Fruit fly (Drosophila melanogaster) whole organism, embryonic: ENCODE results near the gene Or67a.

Experiments
- Abd-B ChIP-seq: fragments of 200-800 bp; sonication (Bioruptor generic); optimal IDR thresholded peaks from 2 replicates; lab custom pipeline; 2018; ENCODE audit warnings: missing biosample characterization, mild to moderate bottlenecking, missing genetic modification characterization, moderate library complexity
- Atf6 ChIP-seq: fragments of 200-800 bp; sonication (Bioruptor generic); IDR thresholded peaks from 2 replicates; pipeline ENCODE4 v1.3.6; 2022; ENCODE audit warnings: missing biosample characterization, missing genetic modification characterization
- Bteb2 ChIP-seq: fragments of 200-800 bp; sonication (Bioruptor generic); optimal IDR thresholded peaks from 2 replicates; lab custom pipeline; 2016; ENCODE audit warnings: missing biosample characterization, missing genetic modification characterization
- CG10654 ChIP-seq: fragments of 200-800 bp; sonication (Bioruptor generic); optimal IDR thresholded peaks from 2 replicates; lab custom pipeline; 2016; ENCODE audit warnings: missing biosample characterization, missing genetic modification characterization
- CG12391 ChIP-seq: fragments of 200-800 bp; sonication (Bioruptor generic); optimal IDR thresholded peaks from 3 replicates; lab custom pipeline; 2018; ENCODE audit warnings: missing biosample characterization, mild to moderate bottlenecking, missing genetic modification characterization, moderate library complexity
- CG12769 ChIP-seq: fragments of 200-800 bp; sonication (Bioruptor generic); optimal IDR thresholded peaks from 2 replicates; lab custom pipeline; 2019; ENCODE audit warnings: missing biosample characterization, mild to moderate bottlenecking, missing genetic modification characterization, moderate library complexity
- CG14050 ChIP-seq: fragments of 200-800 bp; sonication (Bioruptor generic); IDR thresholded peaks from 3 replicates; pipeline ENCODE4 v1.3.6; 2022; ENCODE audit warnings: missing biosample characterization, missing genetic modification characterization
- CG15269 ChIP-seq: fragments of 200-800 bp; sonication (Bioruptor generic); optimal IDR thresholded peaks from 2 replicates; lab custom pipeline; 2018; ENCODE audit warnings: missing biosample characterization, mild to moderate bottlenecking, missing genetic modification characterization, moderate library complexity
- CG17328 ChIP-seq: fragments of 200-800 bp; sonication (Bioruptor generic); IDR thresholded peaks from 2 replicates; pipeline ENCODE4 v1.3.6; 2022; ENCODE audit warnings: missing biosample characterization, missing genetic modification characterization
- CG17912 ChIP-seq: fragments of 200-800 bp; sonication (Bioruptor generic); optimal IDR thresholded peaks from 2 replicates; lab custom pipeline; 2018; ENCODE audit warnings: missing biosample characterization, mild to moderate bottlenecking, missing genetic modification characterization
- CG2199 ChIP-seq: fragments of 200-800 bp; sonication (Bioruptor generic); IDR thresholded peaks from 3 replicates; pipeline ENCODE4 v1.3.6; 2022; ENCODE audit warnings: missing biosample characterization, missing genetic modification characterization
- CG2678 ChIP-seq: fragments of 200-800 bp; sonication (Bioruptor generic); optimal IDR thresholded peaks from 3 replicates; lab custom pipeline; 2019; ENCODE audit warnings: missing biosample characterization, mild to moderate bottlenecking, missing genetic modification characterization, moderate library complexity
- CG2712 ChIP-seq: fragments of 200-800 bp; optimal IDR thresholded peaks from 3 replicates; lab custom pipeline; 2019; ENCODE audit warnings: missing biosample characterization, mild to moderate bottlenecking, missing genetic modification characterization, moderate library complexity
- CG31224 ChIP-seq: fragments of 200-800 bp; sonication (Bioruptor generic); IDR thresholded peaks from 2 replicates; pipeline ENCODE4 v1.3.6; 2022; ENCODE audit warnings: missing biosample characterization, missing genetic modification characterization
- CG3995 ChIP-seq: fragments of 200-800 bp; sonication (Bioruptor generic); optimal IDR thresholded peaks from 3 replicates; lab custom pipeline; 2016; ENCODE audit warnings: missing biosample characterization, missing genetic modification characterization
- CG4617 ChIP-seq: fragments of 200-800 bp; sonication (Bioruptor generic); optimal IDR thresholded peaks from 3 replicates; lab custom pipeline; 2016; ENCODE audit warnings: missing biosample characterization, missing genetic modification characterization, borderline replicate concordance
- CG6683 ChIP-seq: fragments of 200-800 bp; sonication (Bioruptor generic); optimal IDR thresholded peaks from 2 replicates; lab custom pipeline; 2017; ENCODE audit warnings: missing biosample characterization, mild to moderate bottlenecking, missing genetic modification characterization, missing genetic modification reagents
- CG9215 ChIP-seq: fragments of 200-800 bp; sonication (Bioruptor generic); IDR thresholded peaks from 2 replicates; pipeline ENCODE4 v1.3.6; 2022; ENCODE audit warnings: missing biosample characterization, missing genetic modification characterization
- CG9797 ChIP-seq: fragments of 200-800 bp; sonication (Bioruptor generic); optimal IDR thresholded peaks from 3 replicates; lab custom pipeline; 2018; ENCODE audit warnings: missing biosample characterization, mild to moderate bottlenecking, missing genetic modification characterization
- Deaf1 ChIP-seq: fragments of 200-800 bp; optimal IDR thresholded peaks from 3 replicates; lab custom pipeline; 2019; ENCODE audit warnings: missing biosample characterization, mild to moderate bottlenecking, missing genetic modification characterization, moderate library complexity
- HLH54F ChIP-seq: fragments of 200-800 bp; sonication (Bioruptor generic); optimal IDR thresholded peaks from 3 replicates; lab custom pipeline; 2016; ENCODE audit warnings: missing biosample characterization, missing genetic modification characterization
- Hr3 ChIP-seq: fragments of 200-800 bp; sonication (Bioruptor generic); optimal IDR thresholded peaks from 3 replicates; lab custom pipeline; 2016; ENCODE audit warnings: missing biosample characterization, missing genetic modification characterization
- Hr51 ChIP-seq, 2 experiments: fragments of 200-800 bp; sonication (Bioruptor generic); optimal IDR thresholded peaks; 2 replicates in 1 of 2; 3 replicates in 1 of 2; lab custom pipeline; 2016 to 2018; ENCODE audit warnings: missing biosample characterization in 2 of 2, missing genetic modification characterization in 2 of 2, mild to moderate bottlenecking in 1 of 2, moderate library complexity in 1 of 2
- Mes4 ChIP-seq: fragments of 200-800 bp; sonication (Bioruptor generic); optimal IDR thresholded peaks from 2 replicates; lab custom pipeline; 2016; ENCODE audit warnings: missing biosample characterization, missing genetic modification characterization
- Nf-YB ChIP-seq: fragments of 200-800 bp; sonication (Bioruptor generic); optimal IDR thresholded peaks from 3 replicates; lab custom pipeline; 2019; ENCODE audit warnings: missing biosample characterization, mild to moderate bottlenecking, missing genetic modification characterization, moderate library complexity
- Nf-YC ChIP-seq: fragments of 200-800 bp; optimal IDR thresholded peaks from 3 replicates; lab custom pipeline; 2019; ENCODE audit warnings: missing biosample characterization, mild to moderate bottlenecking, missing genetic modification characterization, moderate library complexity
- PHDP ChIP-seq: fragments of 200-800 bp; sonication (Bioruptor generic); optimal IDR thresholded peaks from 3 replicates; lab custom pipeline; 2018; ENCODE audit warnings: missing biosample characterization, mild to moderate bottlenecking, missing genetic modification characterization, moderate library complexity
- Pdp1 ChIP-seq, 2 experiments: fragments of 200-800 bp; sonication (Bioruptor generic); optimal IDR thresholded peaks; 3 replicates each; lab custom pipeline; 2016; ENCODE audit warnings: missing biosample characterization in 2 of 2, missing genetic modification characterization in 2 of 2, mild to moderate bottlenecking in 1 of 2, moderate library complexity in 1 of 2
- Poxn ChIP-seq: fragments of 200-800 bp; sonication (Bioruptor generic); IDR thresholded peaks from 2 replicates; pipeline ENCODE4 v1.3.6; 2022; ENCODE audit warnings: missing biosample characterization, missing genetic modification characterization
- Rfx ChIP-seq: fragments of 200-800 bp; sonication (Bioruptor generic); IDR thresholded peaks from 2 replicates; pipeline ENCODE4 v1.3.6; 2022; ENCODE audit warnings: missing biosample characterization, missing genetic modification characterization
- Spps ChIP-seq: fragments of 200-800 bp; sonication (Bioruptor generic); optimal IDR thresholded peaks from 2 replicates; lab custom pipeline; 2018; ENCODE audit warnings: missing biosample characterization, mild to moderate bottlenecking, missing genetic modification characterization
- Xbp1 ChIP-seq: fragments of 200-800 bp; sonication (Bioruptor generic); optimal IDR thresholded peaks from 3 replicates; lab custom pipeline; 2016; ENCODE audit warnings: missing biosample characterization, mild to moderate bottlenecking, missing genetic modification characterization
- YL-1 ChIP-seq: fragments of 200-800 bp; sonication (Bioruptor generic); optimal IDR thresholded peaks from 3 replicates; lab custom pipeline; 2017; ENCODE audit warnings: missing biosample characterization, mild to moderate bottlenecking, missing genetic modification characterization
- ara ChIP-seq: fragments of 200-800 bp; sonication (Bioruptor generic); IDR thresholded peaks from 2 replicates; pipeline ENCODE4 v1.3.6; 2022; ENCODE audit warnings: missing biosample characterization, missing genetic modification characterization
- ci ChIP-seq: fragments of 200-800 bp; sonication (Bioruptor generic); IDR thresholded peaks from 3 replicates; pipeline ENCODE4 v1.3.6; 2022; ENCODE audit warnings: missing biosample characterization, missing genetic modification characterization
- danr ChIP-seq: fragments of 200-800 bp; sonication (Bioruptor generic); IDR thresholded peaks from 2 replicates; pipeline ENCODE4 v1.3.6; 2022; ENCODE audit warnings: missing biosample characterization, missing genetic modification characterization
- dmrt11E ChIP-seq: fragments of 200-800 bp; sonication (Bioruptor generic); optimal IDR thresholded peaks from 3 replicates; lab custom pipeline; 2018; ENCODE audit warnings: missing biosample characterization, mild to moderate bottlenecking, missing genetic modification characterization, moderate library complexity
- ewg ChIP-seq: fragments of 200-800 bp; sonication (Bioruptor generic); optimal IDR thresholded peaks from 3 replicates; lab custom pipeline; 2017; ENCODE audit warnings: mild to moderate bottlenecking, missing biosample characterization, missing genetic modification reagents, missing genetic modification characterization
- fd102C ChIP-seq: fragments of 200-800 bp; sonication (Bioruptor generic); optimal IDR thresholded peaks from 2 replicates; lab custom pipeline; 2018; ENCODE audit warnings: missing biosample characterization, mild to moderate bottlenecking, missing genetic modification characterization, moderate library complexity
- gfzf ChIP-seq: fragments of 200-800 bp; sonication (Bioruptor generic); optimal IDR thresholded peaks from 2 replicates; lab custom pipeline; 2016; ENCODE audit warnings: missing biosample characterization, mild to moderate bottlenecking, missing genetic modification characterization, moderate library complexity
- ind ChIP-seq: fragments of 200-800 bp; sonication (Bioruptor generic); optimal IDR thresholded peaks from 3 replicates; lab custom pipeline; 2016; ENCODE audit warnings: missing biosample characterization, missing genetic modification characterization
- jigr1 ChIP-seq: fragments of 200-800 bp; sonication (Bioruptor generic); IDR thresholded peaks from 3 replicates; pipeline ENCODE4 v1.3.6; 2022; ENCODE audit warnings: missing biosample characterization, missing genetic modification characterization
- kah ChIP-seq: fragments of 200-800 bp; sonication (Bioruptor generic); optimal IDR thresholded peaks from 2 replicates; lab custom pipeline; 2018; ENCODE audit warnings: missing biosample characterization, mild to moderate bottlenecking, missing genetic modification characterization
- lilli ChIP-seq: fragments of 200-800 bp; sonication (Bioruptor generic); optimal IDR thresholded peaks from 3 replicates; lab custom pipeline; 2016; ENCODE audit warnings: missing biosample characterization, missing genetic modification characterization
- nerfin-2 ChIP-seq: fragments of 200-800 bp; sonication (Bioruptor generic); IDR thresholded peaks from 2 replicates; pipeline ENCODE4 v1.3.6; 2022; ENCODE audit warnings: missing biosample characterization, missing genetic modification characterization; ENCODE audit not compliant: partially characterized antibody
- p53 ChIP-seq: fragments of 200-800 bp; sonication (Bioruptor generic); optimal IDR thresholded peaks from 2 replicates; lab custom pipeline; 2016; ENCODE audit warnings: missing biosample characterization, missing genetic modification characterization
- repo ChIP-seq: fragments of 200-800 bp; sonication (Bioruptor generic); optimal IDR thresholded peaks from 2 replicates; lab custom pipeline; 2016; ENCODE audit warnings: missing biosample characterization, missing genetic modification characterization
- run ChIP-seq: fragments of 200-800 bp; sonication (Bioruptor generic); optimal IDR thresholded peaks from 3 replicates; lab custom pipeline; 2018; ENCODE audit warnings: missing biosample characterization, mild to moderate bottlenecking, missing genetic modification characterization
- sens ChIP-seq: fragments of 200-800 bp; sonication (Bioruptor generic); peaks from one replicate; lab custom pipeline; 2016; ENCODE audit warnings: missing biosample characterization, missing genetic modification characterization

Gene Or67a

dm6 chr3L:9505007-9505712, 23.7 kb upstream of the Or67a start, which contains the start of gene path (continued):
- TF ChIP-seq Abd-B (no peak), run (tag; lab: Kevin White, UChicago) (no peak), CG17328 (GFP tag; lab: Robert Waterston, UW) (peak; percentile 17; the same call in 1 of the 2 replicates), PHDP (tag; lab: Kevin White, UChicago) (peak; percentile 26), CG14050 (GFP tag; lab: Robert Waterston, UW) (peak; percentile 20; the same call in 2 of the 3 replicates), danr (GFP tag; lab: Robert Waterston, UW) (no peak), Hr51 (GFP tag; optimal IDR thresholded peaks at IDR 0.05; lab: Kevin White, UChicago) (peak in 1 of 2 experiments; percentile 55), CG10654 (peak; percentile 29), Xbp1 (GFP tag; lab: Kevin White, UChicago) (no peak), CG2678 (tag; lab: Kevin White, UChicago) (peak; percentile 76), ewg (GFP tag; lab: Kevin White, UChicago) (peak; percentile 13), Pdp1 (GFP tag; optimal IDR thresholded peaks at IDR 0.05; lab: Kevin White, UChicago) (peak in 1 of 2 experiments; percentile 34), nerfin-2 (0 out of 2 replicates have a peak, but pooled peaks have one; percentile 26), CG3995 (GFP tag; lab: Kevin White, UChicago) (no peak), Atf6 (GFP tag; lab: Robert Waterston, UW) (0 out of 2 replicates have a peak, but pooled peaks have one; percentile 24), Mes4 (GFP tag; lab: Kevin White, UChicago) (no peak), Nf-YB (GFP tag; lab: Kevin White, UChicago) (peak; percentile 10), Nf-YC (tag; lab: Kevin White, UChicago) (peak; percentile 48), CG4617 (no peak), CG12769 (tag; lab: Kevin White, UChicago) (peak; percentile 53), CG9797 (GFP tag; lab: Kevin White, UChicago) (no peak), HLH54F (GFP tag; lab: Kevin White, UChicago) (no peak), Rfx (GFP tag; lab: Robert Waterston, UW) (peak; percentile 29; the same call in 1 of the 2 replicates), CG15269 (tag; lab: Kevin White, UChicago) (peak; percentile 37), CG17912 (peak; percentile 49), CG31224 (GFP tag; lab: Robert Waterston, UW) (no peak), CG12391 (peak; percentile 55), Deaf1 (tag; lab: Kevin White, UChicago) (peak; percentile 47), YL-1 (peak; percentile 4), lilli (peak; percentile 24), ind (GFP tag; lab: Kevin White, UChicago) (peak; percentile 15), ci (GFP tag; lab: Robert Waterston, UW) (peak; percentile 73; the same call in 2 of the 3 replicates), Hr3 (no peak), gfzf (GFP tag; lab: Kevin White, UChicago) (no peak), fd102C (GFP tag; lab: Kevin White, UChicago) (no peak), CG6683 (GFP tag; lab: Kevin White, UChicago) (peak; percentile 38), repo (GFP tag; lab: Kevin White, UChicago) (no peak), Poxn (GFP tag; lab: Robert Waterston, UW) (no peak), jigr1 (GFP tag; lab: Robert Waterston, UW) (no peak), sens (GFP tag; lab: Kevin White, UChicago) (peak; percentile 54), dmrt11E (tag; lab: Kevin White, UChicago) (peak; percentile 50), Bteb2 (GFP tag; lab: Kevin White, UChicago) (no peak), CG9215 (no peak), Spps (tag; lab: Kevin White, UChicago) (peak; percentile 59), CG2712 (tag; lab: Kevin White, UChicago) (peak; percentile 79), CG2199 (peak; percentile 88; the same call in 2 of the 3 replicates), ara (0 out of 2 replicates have a peak, but pooled peaks have one; percentile 20), kah (GFP tag; lab: Kevin White, UChicago) (no peak), p53 (GFP tag; lab: Kevin White, UChicago) (no peak)
